Worm (Caenorhabditis elegans): ENCODE results near the gene C08B6.10.

C08B6.10 gene

ce11 chrV:10120898-10121297, 4.4 kb upstream of the C08B6.10 start, which contains the start of gene srxa-18:
Gene srxa-18, minus strand, starts transcription at chrV:10120997.
- no peak for TF ChIP-seq flh-1 (GFP tag; optimal IDR thresholded peaks at IDR 0.05)
- no peak for TF ChIP-seq sem-2 (GFP tag; optimal IDR thresholded peaks at IDR 0.05)
- no peak for TF ChIP-seq tbx-8 (GFP tag; optimal IDR thresholded peaks at IDR 0.05)
- no peak for TF ChIP-seq lin-13 (tag; optimal IDR thresholded peaks at IDR 0.05)
- no peak for TF ChIP-seq nhr-28 (tag; optimal IDR thresholded peaks at IDR 0.05)
- no peak for TF ChIP-seq unc-62 (GFP tag; optimal IDR thresholded peaks at IDR 0.05)
- no peak for TF ChIP-seq unc-39 (tag; optimal IDR thresholded peaks at IDR 0.05)
- no peak for TF ChIP-seq ceh-83 (GFP tag; optimal IDR thresholded peaks at IDR 0.05)
- no peak for TF ChIP-seq lsy-2 (tag; optimal IDR thresholded peaks at IDR 0.05)
- no peak for TF ChIP-seq nhr-12 (tag; optimal IDR thresholded peaks at IDR 0.05)
- TF ChIP-seq bed-3 (GFP tag; optimal IDR thresholded peaks at IDR 0.05), result no peak
- no peak for TF ChIP-seq mab-5 (tag; optimal IDR thresholded peaks at IDR 0.05)
- no peak for TF ChIP-seq unc-120 (tag; optimal IDR thresholded peaks at IDR 0.05; ENCODE audit: poor library complexity, severe bottlenecking)
- TF ChIP-seq ztf-11 (tag; optimal IDR thresholded peaks at IDR 0.05), result no peak
- no peak for TF ChIP-seq cnd-1 (tag; optimal IDR thresholded peaks at IDR 0.05)
- no peak for TF ChIP-seq nhr-237 (tag; optimal IDR thresholded peaks at IDR 0.05)
- no peak for TF ChIP-seq mls-2 (tag; optimal IDR thresholded peaks at IDR 0.05)
- no peak for TF ChIP-seq drap-1 (GFP tag; optimal IDR thresholded peaks at IDR 0.05)
- TF ChIP-seq elt-1 (tag; optimal IDR thresholded peaks at IDR 0.05; ENCODE audit: borderline replicate concordance, insufficient read depth), result no peak

- no peak for TF ChIP-seq unc-62 (GFP tag; optimal IDR thresholded peaks at IDR 0.05)
- TF ChIP-seq elt-3 (tag; optimal IDR thresholded peaks at IDR 0.05), result no peak
- TF ChIP-seq mep-1 (tag; optimal IDR thresholded peaks at IDR 0.05), result no peak
- TF ChIP-seq nhr-2 (tag; optimal IDR thresholded peaks at IDR 0.05), result no peak
- no peak for TF ChIP-seq nhr-28 (tag; optimal IDR thresholded peaks at IDR 0.05)
- no peak for TF ChIP-seq drap-1 (GFP tag; optimal IDR thresholded peaks at IDR 0.05)
- TF ChIP-seq sptf-1 (tag; optimal IDR thresholded peaks at IDR 0.05), result no peak
- TF ChIP-seq cnd-1 (tag; optimal IDR thresholded peaks at IDR 0.05), result no peak
- TF ChIP-seq bed-3 (GFP tag; optimal IDR thresholded peaks at IDR 0.05), result no peak
- no peak for TF ChIP-seq lin-13 (tag; optimal IDR thresholded peaks at IDR 0.05)
- TF ChIP-seq blmp-1 (tag; optimal IDR thresholded peaks at IDR 0.05), result no peak
- TF ChIP-seq ceh-43 (GFP tag; optimal IDR thresholded peaks at IDR 0.05), result no peak
- TF ChIP-seq ztf-11 (tag; optimal IDR thresholded peaks at IDR 0.05), result no peak
- no peak for TF ChIP-seq ces-1 (GFP tag; optimal IDR thresholded peaks at IDR 0.05)
- TF ChIP-seq snpc-4 (tag; optimal IDR thresholded peaks at IDR 0.05), result no peak
- no peak for TF ChIP-seq lsy-2 (tag; optimal IDR thresholded peaks at IDR 0.05)
- TF ChIP-seq lin-32 (GFP tag; optimal IDR thresholded peaks at IDR 0.05), result no peak
These were observed 2.6 kb upstream of the C08B6.10 start, which contains the start of gene srxa-19 for ce11 chrV:10122670-10123069. Gene srxa-19, minus strand, starts transcription at chrV:10122770.

- TF ChIP-seq M03D4.4 (tag; optimal IDR thresholded peaks at IDR 0.05) (no peak), sem-2 (GFP tag; optimal IDR thresholded peaks at IDR 0.05) (no peak), pha-4 (tag; optimal IDR thresholded peaks at IDR 0.05) (no peak), tbx-8 (GFP tag; optimal IDR thresholded peaks at IDR 0.05) (no peak), nhr-12 (tag; optimal IDR thresholded peaks at IDR 0.05) (no peak)
These were observed 2.0 kb upstream of the C08B6.10 start, which contains the start of gene C08B6.6 for ce11 chrV:10123324-10123723. Gene C08B6.6, plus strand, starts transcription at chrV:10123624.

ce11 chrV:10130195-10130594, 4.9 kb downstream of the C08B6.10 start, which contains the start of gene aos-1:
Gene aos-1, minus strand, starts transcription at chrV:10130295.
- TF ChIP-seq blmp-1 (tag; optimal IDR thresholded peaks at IDR 0.05) (no peak), nhr-28 (tag; optimal IDR thresholded peaks at IDR 0.05) (no peak), mab-5 (tag; optimal IDR thresholded peaks at IDR 0.05) (no peak), elt-1 (tag; optimal IDR thresholded peaks at IDR 0.05; ENCODE audit: borderline replicate concordance, insufficient read depth) (no peak), lin-13 (tag; optimal IDR thresholded peaks at IDR 0.05) (no peak), drap-1 (GFP tag; optimal IDR thresholded peaks at IDR 0.05) (no peak)

ce11 chrV:10133277-10133676, 8.0 kb downstream of the C08B6.10 start:
- TF ChIP-seq ces-1 (GFP tag; optimal IDR thresholded peaks at IDR 0.05) (no peak), flh-1 (GFP tag; optimal IDR thresholded peaks at IDR 0.05) (no peak), bed-3 (GFP tag; optimal IDR thresholded peaks at IDR 0.05) (no peak), lsy-2 (tag; optimal IDR thresholded peaks at IDR 0.05) (no peak), M03D4.4 (tag; optimal IDR thresholded peaks at IDR 0.05) (no peak), hlh-1 (tag; optimal IDR thresholded peaks at IDR 0.05) (no peak), snpc-4 (tag; optimal IDR thresholded peaks at IDR 0.05) (no peak), nhr-12 (tag; optimal IDR thresholded peaks at IDR 0.05) (no peak)
